Worm (Caenorhabditis elegans): Measurements from ENCODE around the gene C17A2.4.

DNA sequence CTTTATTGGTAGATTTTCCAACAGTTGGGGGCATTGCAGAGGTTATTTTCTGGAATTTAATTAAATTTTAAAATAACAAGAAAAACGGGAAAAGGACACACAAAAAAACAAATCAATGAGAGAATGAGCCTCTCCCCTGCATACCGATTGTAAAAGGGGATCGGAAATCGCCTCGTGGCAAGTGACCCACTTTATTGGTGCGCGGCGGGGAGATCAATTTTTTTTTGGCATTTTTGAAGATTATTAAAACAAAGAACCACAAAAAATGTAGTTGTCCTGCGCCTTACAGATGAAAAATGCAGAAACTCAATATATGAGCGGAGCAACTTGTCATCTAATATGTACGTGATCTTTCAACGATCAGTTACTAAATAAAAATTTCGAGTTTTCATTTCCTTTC lies 18.4 kb upstream of the C17A2.4 start, which contains the start of gene F54D10.7:
- no peak for TF ChIP-seq snpc-4 (tag; optimal IDR thresholded peaks at IDR 0.05)
- TF ChIP-seq zag-1 (tag; optimal IDR thresholded peaks at IDR 0.05), result no peak
- TF ChIP-seq unc-62 (GFP tag; optimal IDR thresholded peaks at IDR 0.05), result no peak
- TF ChIP-seq nhr-25 (tag; optimal IDR thresholded peaks at IDR 0.05), result no peak
- TF ChIP-seq nhr-43 (tag; optimal IDR thresholded peaks at IDR 0.05; ENCODE audit: poor library complexity, severe bottlenecking), result no peak
- no peak for TF ChIP-seq aly-2 (tag; optimal IDR thresholded peaks at IDR 0.05)
- no peak for TF ChIP-seq nhr-76 (tag; optimal IDR thresholded peaks at IDR 0.05)

Measured in whole organism, L3 larva.